Worm (Caenorhabditis elegans) whole organism, dauer: ENCODE results near the gene glr-2.

Experiments used
- unc-62 ChIP-seq: sonication (generic microtip); optimal IDR thresholded peaks from 2 replicates; lab custom pipeline; 2017; ENCODE audit warnings: missing biosample characterization, missing genetic modification reagents, missing genetic modification characterization

The glr-2 gene

DNA sequence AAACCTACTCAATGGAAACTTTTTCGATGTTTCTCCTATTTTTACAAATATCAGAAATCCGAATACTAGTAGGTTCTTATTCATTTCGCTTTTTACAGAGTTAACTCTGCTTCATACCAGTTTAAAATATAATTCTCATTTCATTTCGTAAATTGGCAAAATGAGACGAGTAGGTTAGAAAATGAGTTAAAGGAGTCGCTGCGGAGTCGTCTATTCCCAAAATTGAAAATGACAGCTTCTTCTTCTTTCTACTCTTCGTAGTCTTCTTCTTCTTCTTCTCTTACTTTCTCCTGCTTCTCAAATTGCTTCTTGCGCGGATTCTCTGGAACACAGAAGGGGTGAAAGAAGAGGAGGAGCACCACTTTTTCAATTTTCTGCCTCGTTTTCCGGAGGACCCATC, at the start of gene glr-2:
glr-2 (minus strand) TSS at position 211 of the 400 bp plus-strand sequence.
- no peak for TF ChIP-seq unc-62 (GFP tag; lab: Kevin White, UChicago)

- no peak for TF ChIP-seq unc-62 (GFP tag; lab: Kevin White, UChicago)
These were observed 48.3 kb upstream of the glr-2 start, which contains the start of gene mec-14 for ce11 chrIII:7192942-7193665. mec-14 (minus strand) TSS chrIII:7192992.

DNA sequence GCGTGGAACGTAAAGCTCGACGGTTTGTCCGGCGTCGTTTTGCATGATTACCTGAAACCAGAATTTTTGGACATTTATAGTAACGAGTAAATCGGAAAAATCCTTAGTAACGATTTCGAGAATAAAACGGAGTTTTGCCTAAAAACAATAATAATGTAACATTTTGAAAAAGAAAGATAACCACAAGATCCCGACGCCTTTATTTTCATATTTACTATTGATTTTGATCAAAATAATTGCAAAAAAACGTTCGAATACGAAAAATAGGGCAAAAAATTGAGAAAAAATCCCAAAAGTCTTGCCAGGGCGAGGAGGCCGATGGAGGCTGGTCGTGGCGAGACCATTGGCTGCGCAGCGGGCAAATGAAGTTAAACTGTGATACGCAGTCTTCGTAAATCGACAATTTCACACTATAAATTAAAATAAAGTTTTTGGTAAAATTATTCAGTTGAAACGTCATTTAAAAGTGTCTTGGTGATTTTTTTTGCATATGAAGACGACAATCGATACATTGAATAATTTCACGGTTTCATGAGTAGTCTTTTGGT, 44.9 kb upstream of the glr-2 start, which contains the start of gene rps-21:
rps-21 (minus strand) TSS at position 51 of the 548 bp plus-strand sequence.
- TF ChIP-seq unc-62 (GFP tag; lab: Kevin White, UChicago) = no peak

- TF ChIP-seq unc-62 (GFP tag; lab: Kevin White, UChicago) = no peak
These were observed 43.7 kb upstream of the glr-2 start, which contains the start of the genes F37C12.21 and F37C12.10 for ce11 chrIII:7188300-7189052. F37C12.21 (plus strand) TSS chrIII:7188357. F37C12.10 (minus strand) TSS chrIII:7188384.

DNA sequence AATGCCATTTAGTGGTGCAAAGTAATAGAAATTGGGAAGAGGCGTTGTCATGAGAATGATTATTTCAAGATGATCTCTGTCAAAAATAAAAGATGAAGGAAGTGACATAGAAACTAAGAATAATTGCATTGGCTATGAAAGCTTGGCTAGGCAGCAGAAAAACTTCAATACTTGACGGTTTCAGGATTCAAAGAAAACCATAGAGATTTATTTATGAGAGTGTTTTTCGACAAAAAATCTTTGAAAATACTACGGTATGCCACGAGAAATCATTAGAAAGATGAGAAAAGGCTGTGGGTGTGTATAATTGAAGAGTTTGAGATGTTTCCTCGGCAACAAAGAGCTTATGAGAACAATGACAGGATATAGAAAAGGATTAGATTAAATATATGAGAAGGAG, 40.7 kb upstream of the glr-2 start, which contains the start of gene F37C12.14:
F37C12.14 (minus strand) TSS at position 101 of the 400 bp plus-strand sequence.
- no peak for TF ChIP-seq unc-62 (GFP tag; lab: Kevin White, UChicago)

DNA sequence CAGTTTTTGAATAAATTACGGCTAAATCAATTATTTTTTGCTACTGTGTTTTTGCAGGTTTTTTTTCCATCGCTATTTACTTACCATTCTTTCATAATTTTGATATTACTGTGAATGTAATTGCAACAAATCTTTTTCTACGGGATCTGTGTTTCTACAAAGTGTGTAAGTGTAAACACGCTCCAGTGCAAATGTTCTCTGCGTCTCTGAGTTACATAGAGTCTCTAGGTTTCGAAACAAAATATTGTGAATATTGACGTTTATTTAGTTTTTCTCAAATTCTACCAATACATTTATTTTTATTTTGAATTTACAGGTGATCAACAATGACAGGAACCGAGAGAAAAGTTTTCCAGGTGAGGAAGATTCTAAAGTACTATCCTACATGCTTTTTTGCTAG, 39.3 kb upstream of the glr-2 start, which contains the start of gene yju-2:
yju-2 (plus strand) TSS at position 315 of the 400 bp plus-strand sequence.
- TF ChIP-seq unc-62 (GFP tag; lab: Kevin White, UChicago) = no peak

- no peak for TF ChIP-seq unc-62 (GFP tag; lab: Kevin White, UChicago)
These were observed 37.1 kb upstream of the glr-2 start, which contains the start of gene epg-4 for ce11 chrIII:7181822-7182221. epg-4 (plus strand) TSS chrIII:7182167.

DNA sequence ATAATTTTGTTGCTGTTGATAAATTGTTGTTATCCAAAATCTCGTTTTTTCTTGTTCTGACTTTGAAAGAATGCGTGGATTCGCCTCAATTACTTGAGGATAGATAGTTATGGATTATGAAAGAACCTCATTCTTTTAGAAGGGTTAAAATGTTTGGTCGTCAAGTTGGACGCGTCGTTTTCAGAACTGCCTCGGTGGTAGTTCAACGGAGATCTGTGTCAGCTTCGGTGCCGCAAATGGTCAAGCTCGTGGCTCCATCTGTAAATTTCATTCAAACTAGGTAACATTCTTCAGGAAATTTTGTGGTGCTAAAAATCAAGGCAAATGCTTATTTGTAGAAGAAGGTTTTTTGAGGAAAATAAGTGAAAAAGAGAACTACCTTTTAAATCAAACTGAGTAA, 35.9 kb upstream of the glr-2 start, which contains the start of gene ndab-2:
ndab-2 (plus strand) TSS at position 140 of the 400 bp plus-strand sequence.
- no peak for TF ChIP-seq unc-62 (GFP tag; lab: Kevin White, UChicago)

DNA sequence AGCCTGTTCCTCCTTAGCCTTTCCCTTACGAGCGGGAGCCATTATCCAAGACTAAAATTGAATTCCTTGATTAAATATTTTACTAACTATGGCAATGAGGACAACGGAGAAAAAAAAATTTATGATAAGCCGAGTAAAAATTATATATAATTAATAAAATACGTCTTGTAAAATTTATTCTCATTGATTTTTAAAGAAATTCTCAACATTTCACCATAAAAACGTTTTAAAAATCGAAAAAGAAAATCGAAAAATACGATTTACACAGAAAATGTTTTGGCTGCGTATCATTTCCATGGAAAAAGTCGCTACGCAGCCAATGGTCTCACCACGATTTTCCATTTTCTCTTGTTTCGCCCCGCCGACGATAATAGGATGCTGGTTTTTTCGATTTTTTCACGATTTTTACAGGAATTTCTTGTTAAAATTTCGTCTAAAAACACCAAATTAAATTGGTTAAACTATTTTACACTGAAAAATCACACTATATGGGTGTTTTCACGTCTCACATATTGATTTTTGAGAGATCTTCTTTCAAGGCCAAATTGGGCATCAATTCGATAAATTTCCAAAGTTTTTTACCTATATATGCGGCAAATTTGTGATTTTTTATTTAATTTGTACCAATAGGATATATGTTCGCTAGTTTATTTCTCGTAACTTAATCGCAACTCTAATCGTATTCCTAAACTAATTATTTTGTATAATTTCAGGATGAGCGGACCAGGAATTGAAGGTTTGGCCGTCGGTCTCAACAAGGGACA, 35.0 kb upstream of the glr-2 start, which contains the start of the genes rps-14 and rpl-36:
rps-14 (minus strand) TSS at position 51 of the 764 bp plus-strand sequence.
rpl-36 (plus strand) TSS at position 714 of the 764 bp plus-strand sequence.
- no peak for TF ChIP-seq unc-62 (GFP tag; lab: Kevin White, UChicago)

DNA sequence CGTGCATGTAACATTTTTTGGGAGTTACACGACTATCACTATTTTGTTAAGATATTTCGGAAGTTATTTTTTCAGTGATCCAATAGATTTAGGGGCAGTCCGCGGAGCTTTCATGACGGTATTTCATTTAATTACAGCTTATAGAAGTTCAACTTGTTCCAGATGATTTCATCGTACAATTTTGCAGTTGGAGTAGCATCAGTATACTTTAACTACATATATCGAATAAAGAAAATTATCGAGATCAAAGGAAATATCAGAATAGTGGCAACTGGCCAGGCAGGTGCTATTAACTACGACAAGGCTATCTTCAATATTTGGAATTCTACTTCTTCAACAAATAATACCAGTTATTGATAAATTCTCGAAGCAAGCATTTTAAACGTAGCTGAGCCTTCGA, 33.7 kb upstream of the glr-2 start:
- TF ChIP-seq unc-62 (GFP tag; lab: Kevin White, UChicago) = no peak

DNA sequence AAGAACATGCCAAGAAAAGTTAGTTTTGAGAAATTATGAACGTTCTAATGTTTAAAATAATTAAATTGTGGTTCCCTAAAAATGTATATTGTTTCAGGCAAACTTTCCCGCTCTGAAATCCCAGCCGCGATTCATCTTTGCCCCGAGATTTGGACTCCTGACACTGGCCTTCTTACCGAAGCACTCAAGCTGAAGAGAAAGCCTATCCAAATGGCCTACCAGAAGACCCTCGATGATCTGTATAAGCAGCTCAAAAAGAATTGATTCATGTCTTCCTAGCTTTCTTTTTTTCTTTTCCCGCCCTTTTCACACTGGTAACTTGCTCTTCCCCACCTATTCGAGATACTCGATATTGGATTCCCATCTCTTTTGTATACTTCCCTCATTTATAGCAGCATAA, 25.3 kb upstream of the glr-2 start:
- no peak for TF ChIP-seq unc-62 (GFP tag; lab: Kevin White, UChicago)

DNA sequence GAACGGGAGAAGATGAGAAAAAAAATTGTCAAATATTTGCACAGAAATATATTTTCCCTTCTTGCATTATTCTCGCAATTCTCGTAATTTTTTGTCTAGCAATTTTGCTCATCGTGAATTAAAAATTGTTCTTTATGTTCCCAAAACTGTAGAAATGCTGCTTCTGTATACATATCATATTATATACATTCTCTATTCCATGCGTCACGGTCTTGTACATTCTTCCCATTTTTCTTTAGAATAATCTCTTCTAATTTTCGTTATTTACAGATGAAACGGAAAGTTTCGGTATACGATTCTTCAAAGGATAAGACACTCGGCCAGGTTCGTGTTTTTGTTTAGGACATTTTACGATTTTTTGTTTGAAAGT, 22.8 kb upstream of the glr-2 start, which contains the start of gene acs-4:
acs-4 (plus strand) TSS at position 271 of the 370 bp plus-strand sequence.
- no peak for TF ChIP-seq unc-62 (GFP tag; lab: Kevin White, UChicago)

DNA sequence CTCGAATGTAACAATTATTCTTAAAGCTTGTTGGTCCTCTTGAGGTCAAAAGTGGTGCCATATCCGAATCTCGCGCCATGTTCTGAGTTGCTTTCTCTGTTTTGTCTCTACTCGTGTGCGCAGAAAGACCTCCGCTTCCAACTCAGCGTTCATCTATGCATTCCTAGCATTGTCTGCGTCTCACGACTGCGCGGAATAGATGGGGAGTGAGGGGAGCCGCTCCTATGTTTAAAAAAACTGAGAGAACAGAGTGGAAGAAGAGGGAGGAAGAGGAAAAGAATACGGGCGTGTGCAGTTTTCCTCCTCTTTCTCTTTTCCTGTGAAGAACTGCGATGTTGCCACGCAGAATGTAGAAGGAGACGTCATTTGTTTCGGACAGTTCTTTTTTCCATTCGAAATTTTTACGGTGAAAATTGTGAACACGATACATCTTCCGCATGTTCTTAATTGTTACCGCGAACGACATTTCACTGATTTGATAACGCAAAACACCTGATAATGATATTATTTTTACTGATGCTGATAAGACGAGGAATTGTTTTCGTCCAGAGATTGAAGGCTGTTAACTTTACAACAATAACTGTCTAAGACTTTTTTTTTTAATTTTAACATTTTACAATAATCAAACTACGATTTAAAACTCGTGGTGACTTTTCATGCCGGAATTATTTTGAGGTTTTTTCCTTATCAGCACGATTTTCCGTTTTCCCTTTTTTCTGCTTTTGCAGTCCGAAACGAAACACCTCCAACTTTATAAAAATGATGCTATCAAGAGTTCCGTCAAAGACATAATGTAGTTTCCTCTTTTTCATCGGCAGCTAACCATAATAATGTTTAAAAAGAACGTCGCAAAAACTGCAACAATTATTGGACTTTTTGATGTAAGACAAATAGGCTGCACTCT, 22.2 kb upstream of the glr-2 start:
- TF ChIP-seq unc-62 (GFP tag; lab: Kevin White, UChicago) = no peak

- no peak for TF ChIP-seq unc-62 (GFP tag; lab: Kevin White, UChicago)
These were observed 21.1 kb upstream of the glr-2 start for ce11 chrIII:7165816-7166229.
